Fruit fly (Drosophila melanogaster) whole organism, wandering third instar larva: ENCODE results near the gene rgn.

ENCODE experiments used
- Abd-B ChIP-seq: fragments of >200 bp; optimal IDR thresholded peaks from 2 replicates; lab custom pipeline; 2017; ENCODE audit warnings: missing biosample characterization, missing genetic modification characterization
- Hr83 ChIP-seq: fragments of 200-300 bp; sonication (Bioruptor generic); optimal IDR thresholded peaks from 2 replicates; lab custom pipeline; 2016; ENCODE audit warnings: missing biosample characterization, mild to moderate bottlenecking, missing genetic modification characterization, moderate library complexity; ENCODE audit not compliant: poor library complexity, severe bottlenecking
- Myc ChIP-seq: fragments of >200 bp; optimal IDR thresholded peaks from 2 replicates; lab custom pipeline; 2017
- Vsx2 ChIP-seq: fragments of 200-300, 225-300 bp; sonication (Bioruptor generic); optimal IDR thresholded peaks from 2 replicates; lab custom pipeline; 2018; ENCODE audit warnings: missing biosample characterization, missing genetic modification characterization; ENCODE audit not compliant: partially characterized antibody
- dmrt93B ChIP-seq: fragments of 200-800 bp; sonication (Bioruptor generic); optimal IDR thresholded peaks from 2 replicates; lab custom pipeline; 2018; ENCODE audit warnings: missing biosample characterization, mild to moderate bottlenecking, missing genetic modification characterization
- ey ChIP-seq: fragments of 200-800 bp; sonication (Bioruptor generic); optimal IDR thresholded peaks from 2 replicates; lab custom pipeline; 2016; ENCODE audit warnings: missing biosample characterization, missing genetic modification characterization
- jim ChIP-seq: fragments of 175-275, 200-325 bp; sonication (Bioruptor generic); optimal IDR thresholded peaks from 2 replicates; lab custom pipeline; 2016; ENCODE audit warnings: missing biosample characterization, mild to moderate bottlenecking, missing genetic modification characterization

dm6 chr3L:21334999-21335631 lies 47.2 kb upstream of the rgn start, which contains the start of gene Tsr1:
- TF ChIP-seq Hr83 (GFP tag; lab: Kevin White, UChicago) (no peak), Myc (lab: Kevin White, UChicago) (peak; percentile 84), Vsx2 (no peak), dmrt93B (GFP tag; lab: Kevin White, UChicago) (no peak), jim (GFP tag; lab: Kevin White, UChicago) (no peak), Abd-B (GFP tag; lab: Kevin White, UChicago) (no peak), ey (GFP tag; lab: Kevin White, UChicago) (no peak)
